Fruit fly (Drosophila melanogaster): ENCODE measurements around the gene CG15172.

DNA sequence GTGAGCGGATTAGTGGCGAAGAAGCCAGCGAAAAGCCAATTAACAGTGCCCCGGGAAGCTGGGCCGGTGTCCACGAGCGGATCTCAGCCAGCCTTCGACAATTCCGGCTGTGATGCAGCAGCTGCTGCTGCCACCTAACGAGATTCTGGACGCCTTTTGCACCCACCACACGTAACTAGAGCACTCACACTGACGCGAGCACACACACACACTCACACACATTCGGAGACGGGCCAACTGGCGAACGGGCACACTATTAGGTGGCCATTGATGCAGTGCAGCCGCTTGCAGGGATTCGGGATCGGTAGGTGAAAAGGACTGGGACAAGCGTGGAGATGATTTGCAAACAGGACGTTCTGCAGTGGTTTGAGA, 32.3 kb downstream of the CG15172 start:
- TF ChIP-seq CG5204 (GFP tag; optimal IDR thresholded peaks at IDR 0.05) (no peak), kay (GFP tag; ENCODE audit: borderline replicate concordance) (no peak), cnc (optimal IDR thresholded peaks at IDR 0.05) (no peak), CG7101 (tag; optimal IDR thresholded peaks at IDR 0.05) (no peak)

Measured in whole organism, adult.